Fruit fly (Drosophila melanogaster): Measurements from ENCODE around the gene DZIP1.
A peak's percentile ranks its signal among the peaks of the same experiment; 100 is the strongest.

Gene DZIP1

DNA sequence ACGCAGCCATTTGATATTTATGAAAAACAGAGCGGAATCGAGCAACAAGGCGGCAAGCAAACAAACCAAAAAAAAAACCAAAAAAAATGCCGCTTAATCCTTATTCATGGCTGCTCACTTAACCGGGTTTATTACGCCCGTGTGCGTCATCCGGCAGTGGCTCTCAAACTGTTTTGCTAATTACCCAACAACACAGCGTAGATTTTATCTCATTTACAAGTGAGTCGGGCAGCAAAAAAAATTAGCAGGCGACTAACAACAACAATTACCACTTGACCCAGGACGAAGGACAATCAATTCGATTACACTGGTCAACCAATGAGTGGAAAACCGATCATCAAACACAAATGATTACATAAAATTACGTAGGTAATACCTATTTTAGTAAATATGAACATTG, 33.1 kb downstream of the DZIP1 start:
- TF ChIP-seq toe (GFP tag; optimal IDR thresholded peaks at IDR 0.05) (no peak), CG7045 (GFP tag; optimal IDR thresholded peaks at IDR 0.05) (no peak), CG5204 (GFP tag; optimal IDR thresholded peaks at IDR 0.05) (no peak), bab1 (GFP tag; optimal IDR thresholded peaks at IDR 0.05) (no peak), CG14711 (tag; optimal IDR thresholded peaks at IDR 0.05) (no peak), tj (GFP tag; optimal IDR thresholded peaks at IDR 0.05) (no peak), pad (GFP tag; optimal IDR thresholded peaks at IDR 0.05) (no peak), Mnt (GFP tag; optimal IDR thresholded peaks at IDR 0.05) (no peak), CG33017 (tag; optimal IDR thresholded peaks at IDR 0.05) (no peak), Clk (GFP tag; optimal IDR thresholded peaks at IDR 0.05) (no peak), cic (GFP tag; optimal IDR thresholded peaks at IDR 0.05) (no peak), CG12768 (GFP tag; optimal IDR thresholded peaks at IDR 0.05) (no peak)

DNA sequence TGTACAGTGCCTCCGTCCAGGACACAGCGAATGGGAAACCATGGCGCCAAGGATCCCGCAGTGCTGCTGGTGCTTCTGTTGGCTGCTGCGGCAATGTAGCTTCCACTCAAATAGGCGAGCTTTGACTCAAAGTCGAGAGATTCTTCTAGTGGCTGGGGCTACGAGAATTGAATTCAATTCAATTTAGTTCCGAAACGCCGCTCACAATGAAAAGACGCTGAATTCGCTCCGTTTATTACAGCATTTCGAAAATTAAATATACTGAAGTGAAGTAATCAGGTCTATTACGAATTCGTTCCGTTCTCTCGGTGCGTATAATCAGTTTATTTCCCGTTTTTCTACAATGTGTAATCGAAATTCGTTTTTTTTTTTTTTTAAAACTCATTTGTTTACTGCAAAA, 33.8 kb downstream of the DZIP1 start:
- TF ChIP-seq CG12768 (GFP tag; optimal IDR thresholded peaks at IDR 0.05) (no peak), cic (GFP tag; optimal IDR thresholded peaks at IDR 0.05) (peak; percentile 31), CG14711 (tag; optimal IDR thresholded peaks at IDR 0.05) (no peak)

- no peak for TF ChIP-seq kay (GFP tag; ENCODE audit: borderline replicate concordance)
- no peak for TF ChIP-seq cic (GFP tag; optimal IDR thresholded peaks at IDR 0.05)
- TF ChIP-seq cnc (optimal IDR thresholded peaks at IDR 0.05): no peak
- no peak for TF ChIP-seq Clk (GFP tag; optimal IDR thresholded peaks at IDR 0.05)
- no peak for TF ChIP-seq bab1 (GFP tag; optimal IDR thresholded peaks at IDR 0.05)
- TF ChIP-seq tj (GFP tag; optimal IDR thresholded peaks at IDR 0.05): no peak
- no peak for TF ChIP-seq CG11617 (GFP tag; optimal IDR thresholded peaks at IDR 0.05)
- no peak for TF ChIP-seq CG7101 (tag; optimal IDR thresholded peaks at IDR 0.05)
- TF ChIP-seq Mnt (GFP tag; optimal IDR thresholded peaks at IDR 0.05): no peak
Measured at dm6 chr3R:24549834-24550233, 34.8 kb downstream of the DZIP1 start.

DNA sequence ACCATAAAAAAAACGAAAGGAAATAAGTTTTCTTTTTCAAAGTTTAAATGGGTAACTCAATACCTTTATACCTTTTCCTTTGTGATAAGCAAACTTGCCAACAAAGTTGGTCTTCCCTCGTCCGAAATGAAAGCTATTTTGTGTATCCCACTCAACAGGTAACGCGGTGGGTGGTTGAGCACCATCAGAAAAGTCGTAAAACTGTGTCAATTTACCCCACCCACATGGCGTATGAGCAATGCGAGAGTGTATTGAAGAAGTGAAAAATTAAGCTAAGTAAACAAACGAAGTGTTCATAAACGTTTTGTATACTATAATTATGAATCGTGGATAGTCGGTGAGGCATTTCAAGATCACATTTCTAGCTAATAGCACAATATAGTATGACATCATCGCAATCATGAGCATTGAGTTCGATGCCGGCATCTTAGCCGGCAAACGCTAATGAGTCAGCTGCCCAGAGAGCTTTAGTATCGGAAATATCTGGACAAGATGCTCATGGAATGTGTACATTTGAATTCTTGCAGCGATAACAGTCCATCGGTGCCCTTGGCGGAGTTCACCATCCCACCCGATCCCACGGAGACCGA, 35.8 kb downstream of the DZIP1 start:
- no peak for TF ChIP-seq pad (GFP tag; optimal IDR thresholded peaks at IDR 0.05)
- TF ChIP-seq CG7101 (tag; optimal IDR thresholded peaks at IDR 0.05): no peak
- TF ChIP-seq cnc (optimal IDR thresholded peaks at IDR 0.05): no peak
- TF ChIP-seq Clk (GFP tag; optimal IDR thresholded peaks at IDR 0.05): no peak
- no peak for TF ChIP-seq Crg-1 (GFP tag; optimal IDR thresholded peaks at IDR 0.05)
- TF ChIP-seq CG12768 (GFP tag; optimal IDR thresholded peaks at IDR 0.05): no peak

- no peak for TF ChIP-seq cic (GFP tag; optimal IDR thresholded peaks at IDR 0.05)
- no peak for TF ChIP-seq toe (GFP tag; optimal IDR thresholded peaks at IDR 0.05)
- TF ChIP-seq Mnt (GFP tag; optimal IDR thresholded peaks at IDR 0.05): no peak
- TF ChIP-seq ovo (GFP tag; optimal IDR thresholded peaks at IDR 0.05): no peak
- no peak for TF ChIP-seq Crg-1 (GFP tag; optimal IDR thresholded peaks at IDR 0.05)
- TF ChIP-seq CG1620 (GFP tag; optimal IDR thresholded peaks at IDR 0.05): no peak
- TF ChIP-seq CG14711 (tag; optimal IDR thresholded peaks at IDR 0.05): no peak
- no peak for TF ChIP-seq CG11617 (GFP tag; optimal IDR thresholded peaks at IDR 0.05)
- no peak for TF ChIP-seq CG5204 (GFP tag; optimal IDR thresholded peaks at IDR 0.05)
- no peak for TF ChIP-seq CG7045 (GFP tag; optimal IDR thresholded peaks at IDR 0.05)
- TF ChIP-seq Hr96 (GFP tag; optimal IDR thresholded peaks at IDR 0.05): no peak
- no peak for TF ChIP-seq pad (GFP tag; optimal IDR thresholded peaks at IDR 0.05)
- no peak for TF ChIP-seq CG7101 (tag; optimal IDR thresholded peaks at IDR 0.05)
- TF ChIP-seq CG33017 (tag; optimal IDR thresholded peaks at IDR 0.05): no peak
Measured at dm6 chr3R:24555150-24555549, 40.1 kb downstream of the DZIP1 start.

- peak; percentile 27 for TF ChIP-seq kay (GFP tag; ENCODE audit: borderline replicate concordance)
- TF ChIP-seq CG7045 (GFP tag; optimal IDR thresholded peaks at IDR 0.05): no peak
Measured at dm6 chr3R:24555932-24556331, 40.9 kb downstream of the DZIP1 start.

DNA sequence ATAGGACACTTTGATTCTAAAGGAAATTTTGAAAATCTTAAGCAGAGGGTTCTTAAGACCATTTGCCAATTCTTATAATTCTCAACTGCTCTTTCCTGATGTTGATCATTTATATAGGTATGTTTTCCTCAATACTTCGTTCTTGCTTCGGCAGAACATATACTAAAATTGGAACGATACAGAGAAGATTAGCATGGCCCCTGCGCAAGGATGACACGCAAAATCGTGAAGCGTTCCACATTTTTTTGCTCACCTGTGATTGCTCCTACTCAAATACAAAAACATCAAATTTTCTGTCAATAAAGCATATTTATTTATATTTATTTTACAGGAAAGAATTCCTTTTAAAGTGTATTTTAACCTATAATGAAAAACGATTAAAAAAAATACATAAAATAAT, 41.5 kb downstream of the DZIP1 start:
- TF ChIP-seq CG14711 (tag; optimal IDR thresholded peaks at IDR 0.05) (no peak), Hr96 (GFP tag; optimal IDR thresholded peaks at IDR 0.05) (no peak), pad (GFP tag; optimal IDR thresholded peaks at IDR 0.05) (no peak), Mnt (GFP tag; optimal IDR thresholded peaks at IDR 0.05) (no peak), kay (GFP tag; ENCODE audit: borderline replicate concordance) (no peak), CG1620 (GFP tag; optimal IDR thresholded peaks at IDR 0.05) (no peak), toe (GFP tag; optimal IDR thresholded peaks at IDR 0.05) (no peak), CG5204 (GFP tag; optimal IDR thresholded peaks at IDR 0.05) (no peak), bab1 (GFP tag; optimal IDR thresholded peaks at IDR 0.05) (no peak), Crg-1 (GFP tag; optimal IDR thresholded peaks at IDR 0.05) (no peak), ovo (GFP tag; optimal IDR thresholded peaks at IDR 0.05) (no peak), CG11617 (GFP tag; optimal IDR thresholded peaks at IDR 0.05) (no peak), cnc (optimal IDR thresholded peaks at IDR 0.05) (no peak), CG12768 (GFP tag; optimal IDR thresholded peaks at IDR 0.05) (no peak)

dm6 chr3R:24557020-24557465, 42.0 kb downstream of the DZIP1 start:
- no peak for TF ChIP-seq CG33017 (tag; optimal IDR thresholded peaks at IDR 0.05)
- TF ChIP-seq tj (GFP tag; optimal IDR thresholded peaks at IDR 0.05): peak; percentile 18
- TF ChIP-seq CG1620 (GFP tag; optimal IDR thresholded peaks at IDR 0.05): peak; percentile 74
- no peak for TF ChIP-seq kay (GFP tag; ENCODE audit: borderline replicate concordance)
- peak; percentile 37 for TF ChIP-seq bab1 (GFP tag; optimal IDR thresholded peaks at IDR 0.05)
- peak; percentile 23 for TF ChIP-seq ovo (GFP tag; optimal IDR thresholded peaks at IDR 0.05)
- peak; percentile 34 for TF ChIP-seq CG12768 (GFP tag; optimal IDR thresholded peaks at IDR 0.05)
- TF ChIP-seq CG5204 (GFP tag; optimal IDR thresholded peaks at IDR 0.05): no peak
- TF ChIP-seq CG7101 (tag; optimal IDR thresholded peaks at IDR 0.05): peak; percentile 47
- peak; percentile 59 for TF ChIP-seq pad (GFP tag; optimal IDR thresholded peaks at IDR 0.05)
- TF ChIP-seq cnc (optimal IDR thresholded peaks at IDR 0.05): peak; percentile 55 to 78
- no peak for TF ChIP-seq toe (GFP tag; optimal IDR thresholded peaks at IDR 0.05)
- TF ChIP-seq Hr96 (GFP tag; optimal IDR thresholded peaks at IDR 0.05): no peak
- peak; percentile 33 for TF ChIP-seq CG11617 (GFP tag; optimal IDR thresholded peaks at IDR 0.05)
- TF ChIP-seq CG14711 (tag; optimal IDR thresholded peaks at IDR 0.05): no peak
- peak; percentile 4 for TF ChIP-seq CG7045 (GFP tag; optimal IDR thresholded peaks at IDR 0.05)
- TF ChIP-seq cic (GFP tag; optimal IDR thresholded peaks at IDR 0.05): peak; percentile 70
- peak; percentile 80 for TF ChIP-seq Crg-1 (GFP tag; optimal IDR thresholded peaks at IDR 0.05)
- peak; percentile 17 for TF ChIP-seq Mnt (GFP tag; optimal IDR thresholded peaks at IDR 0.05)
- no peak for TF ChIP-seq Clk (GFP tag; optimal IDR thresholded peaks at IDR 0.05)

Data from whole organism, adult.